Worm (Caenorhabditis elegans) whole organism, young adult: Measurements from ENCODE around the gene argk-1.

Experiments
- F39B2.1 ChIP-seq: fragments of 200-800 bp; sonication (Bioruptor generic); IDR thresholded peaks from 2 replicates; pipeline ENCODE4 v1.3.6; 2022; ENCODE audit warnings: missing genetic modification reagents, missing genetic modification characterization, missing compliant biosample characterization
- T07F8.4 ChIP-seq: sonication (generic microtip); optimal IDR thresholded peaks from 2 replicates; lab custom pipeline; 2016; ENCODE audit warnings: mild to moderate bottlenecking, missing genetic modification characterization, moderate library complexity, missing compliant biosample characterization
- ZK185.1 ChIP-seq: sonication (generic microtip); optimal IDR thresholded peaks from 2 replicates; lab custom pipeline; 2016; ENCODE audit warnings: mild to moderate bottlenecking, missing genetic modification characterization, missing compliant biosample characterization; ENCODE audit not compliant: poor library complexity, severe bottlenecking
- lin-26 ChIP-seq: fragments of 200-800 bp; sonication (Bioruptor generic); IDR thresholded peaks from 2 replicates; pipeline ENCODE4 v1.3.6; 2022; ENCODE audit warnings: missing genetic modification reagents, missing genetic modification characterization, missing compliant biosample characterization
- lin-54 ChIP-seq: fragments of 200-800 bp; sonication (Bioruptor generic); optimal IDR thresholded peaks from 2 replicates; lab custom pipeline; 2018; ENCODE audit warnings: mild to moderate bottlenecking, missing genetic modification characterization, missing compliant biosample characterization
- lir-1 ChIP-seq: fragments of 200-800 bp; sonication (Bioruptor generic); conservative IDR thresholded peaks from 2 replicates; pipeline ENCODE4 v1.3.6; 2022; ENCODE audit warnings: missing genetic modification reagents, missing genetic modification characterization, missing compliant biosample characterization
- madf-10 ChIP-seq: sonication (generic microtip); optimal IDR thresholded peaks from 2 replicates; lab custom pipeline; 2016; ENCODE audit warnings: mild to moderate bottlenecking, missing genetic modification characterization, missing compliant biosample characterization
- rec-8 ChIP-seq, 2 experiments: sonication (generic microtip); optimal IDR thresholded peaks; 2 replicates each; lab custom pipeline; 2016; ENCODE audit warnings: mild to moderate bottlenecking in 2 of 2, missing genetic modification characterization in 2 of 2, missing genetic modification reagents in 2 of 2, missing genotype in 2 of 2, missing biosample characterization in 1 of 2, missing compliant biosample characterization in 1 of 2, moderate library complexity in 1 of 2

ce11 chrV:16099441-16099840, 4.3 kb upstream of the argk-1 start, which contains the start of gene str-7:
- TF ChIP-seq rec-8 (tag; optimal IDR thresholded peaks at IDR 0.05; lab: Kevin White, UChicago) (no peak), ZK185.1 (no peak), T07F8.4 (tag; lab: Kevin White, UChicago) (no peak), madf-10 (no peak), lin-26 (GFP tag; lab: Robert Waterston, UW) (no peak), F39B2.1 (GFP tag; lab: Robert Waterston, UW) (no peak), lin-54 (GFP tag; lab: Kevin White, UChicago) (no peak), lir-1 (no peak)
